Fruit fly (Drosophila melanogaster): ENCODE results near the gene CG4036.

Gene CG4036

DNA sequence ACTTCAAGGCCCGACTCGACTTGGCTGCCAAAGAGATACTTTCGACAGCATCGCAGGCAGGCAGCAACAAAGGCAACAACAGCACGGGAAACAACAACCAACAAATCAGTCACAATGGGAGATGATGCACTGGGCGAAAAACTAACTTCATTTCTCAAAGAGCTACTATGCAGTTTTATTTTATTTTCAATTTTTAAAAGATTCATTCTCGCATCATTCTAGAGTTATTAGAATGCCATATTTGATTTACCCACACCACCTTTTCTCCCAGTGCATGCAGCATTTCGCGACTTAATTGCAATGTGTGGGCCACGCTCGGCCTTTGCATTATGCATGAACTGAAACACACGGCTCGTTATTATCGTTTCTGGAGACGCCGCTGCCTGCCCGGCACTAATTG is 38.2 kb downstream of the CG4036 start:
- TF ChIP-seq Drgx (GFP tag; IDR thresholded peaks at IDR 0.05) (peak; percentile 36; the same call in 1 of the 2 replicates), Hmr (GFP tag; optimal IDR thresholded peaks at IDR 0.05) (peak; percentile 5), dmrt11E (tag; optimal IDR thresholded peaks at IDR 0.05) (peak; percentile 55), prd (optimal IDR thresholded peaks at IDR 0.05) (no peak), prd (GFP tag; IDR thresholded peaks at IDR 0.05) (peak; percentile 25; the same call in 1 of the 3 replicates), pros (GFP tag; optimal IDR thresholded peaks at IDR 0.05) (no peak), toy (GFP tag; IDR thresholded peaks at IDR 0.05) (no peak), CG3847 (GFP tag; IDR thresholded peaks at IDR 0.05) (no peak), CG12659 (GFP tag; optimal IDR thresholded peaks at IDR 0.05) (no peak), Gug (GFP tag; IDR thresholded peaks at IDR 0.05) (no peak), CG7271 (tag; optimal IDR thresholded peaks at IDR 0.05) (no peak), slbo (GFP tag; IDR thresholded peaks at IDR 0.05) (0 out of 2 replicates have a peak, but pooled peaks have one; percentile 12), lmd (GFP tag; IDR thresholded peaks at IDR 0.05) (no peak)

DNA sequence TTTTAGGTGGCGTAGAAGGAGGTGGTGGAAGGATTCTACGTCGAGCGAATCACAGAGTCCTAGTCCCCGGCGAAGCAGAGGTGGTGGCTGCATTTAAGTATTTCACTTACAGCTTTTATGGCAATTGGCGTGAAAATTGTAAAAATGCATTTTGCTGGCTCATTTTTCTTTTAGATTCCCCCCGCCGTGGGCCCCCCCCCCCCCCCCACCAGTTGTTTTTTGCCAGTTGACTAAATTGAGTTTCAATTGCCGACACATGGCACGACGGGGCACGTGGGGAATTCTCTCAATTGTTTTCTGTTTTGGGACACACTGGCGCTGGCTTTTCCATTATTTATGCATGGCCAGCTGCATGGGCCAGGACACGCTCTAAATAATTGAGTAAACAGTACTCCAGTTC is 46.1 kb downstream of the CG4036 start:
- no peak for TF ChIP-seq CG11560 (tag; IDR thresholded peaks at IDR 0.05)
- no peak for TF ChIP-seq lola (GFP tag; optimal IDR thresholded peaks at IDR 0.05)
- no peak for TF ChIP-seq CG6765 (GFP tag; optimal IDR thresholded peaks at IDR 0.05)
- TF ChIP-seq Meics (GFP tag; optimal IDR thresholded peaks at IDR 0.05): no peak
- no peak for TF ChIP-seq Hr39 (optimal IDR thresholded peaks at IDR 0.05)

Data from whole organism, embryonic.